Fruit fly (Drosophila melanogaster): ENCODE results near the gene CG11537.
A peak's percentile ranks its signal among the peaks of the same experiment; 100 is the strongest.

Gene CG11537

dm6 chr3L:3096073-3096725 is 47.1 kb downstream of the CG11537 start (continued):
- TF ChIP-seq CG13287 (GFP tag; IDR thresholded peaks at IDR 0.05; ENCODE audit: partially characterized antibody) (peak; percentile 47; the same call in 1 of the 2 replicates), CG6689 (GFP tag; IDR thresholded peaks at IDR 0.05) (no peak), chm (GFP tag; IDR thresholded peaks at IDR 0.05) (peak; percentile 53), ttk (GFP tag; IDR thresholded peaks at IDR 0.05) (no peak), ERR (GFP tag; optimal IDR thresholded peaks at IDR 0.05) (no peak), Bgb (GFP tag; IDR thresholded peaks at IDR 0.05; ENCODE audit: partially characterized antibody) (peak; percentile 83), Nf-YA (GFP tag; IDR thresholded peaks at IDR 0.05) (no peak), CG3995 (GFP tag; optimal IDR thresholded peaks at IDR 0.05) (no peak), bcd (GFP tag; optimal IDR thresholded peaks at IDR 0.05) (no peak), Pdp1 (GFP tag; optimal IDR thresholded peaks at IDR 0.05) (no peak), CG42726 (GFP tag; IDR thresholded peaks at IDR 0.05; ENCODE audit: partially characterized antibody) (peak; percentile 88), CG7786 (GFP tag; optimal IDR thresholded peaks at IDR 0.05) (no peak), CG11456 (GFP tag; IDR thresholded peaks at IDR 0.05) (no peak), CoRest (tag; optimal IDR thresholded peaks at IDR 0.05) (no peak), CG32767 (GFP tag; IDR thresholded peaks at IDR 0.05) (no peak), CG10431 (GFP tag; optimal IDR thresholded peaks at IDR 0.05) (no peak), CG6791 (GFP tag; IDR thresholded peaks at IDR 0.05; ENCODE audit: partially characterized antibody) (peak; percentile 95), GATAe (GFP tag; conservative IDR thresholded peaks at IDR 0.05) (no peak), yki (optimal IDR thresholded peaks at IDR 0.05) (no peak), Lim3 (GFP tag; IDR thresholded peaks at IDR 0.05) (no peak), hb (GFP tag; IDR thresholded peaks at IDR 0.05; ENCODE audit: partially characterized antibody) (peak; percentile 87), zf30C (GFP tag; optimal IDR thresholded peaks at IDR 0.05) (no peak), CG4820 (GFP tag; optimal IDR thresholded peaks at IDR 0.05) (no peak), odd (GFP tag; optimal IDR thresholded peaks at IDR 0.05) (no peak), slbo (GFP tag; IDR thresholded peaks at IDR 0.05) (0 out of 2 replicates have a peak, but pooled peaks have one; percentile 3), Ravus (GFP tag; IDR thresholded peaks at IDR 0.05) (no peak), tap (tag; optimal IDR thresholded peaks at IDR 0.05) (peak; percentile 14), CG4282 (GFP tag; optimal IDR thresholded peaks at IDR 0.05) (no peak), pan (optimal IDR thresholded peaks at IDR 0.05) (no peak), pan (GFP tag; optimal IDR thresholded peaks at IDR 0.05 in 1 of 2, IDR thresholded peaks at IDR 0.05 in 1 of 2) (no peak), dati (GFP tag; IDR thresholded peaks at IDR 0.05) (no peak), MBD-R2 (GFP tag; IDR thresholded peaks at IDR 0.05) (no peak), D (optimal IDR thresholded peaks at IDR 0.05) (no peak), D (GFP tag; optimal IDR thresholded peaks at IDR 0.05) (no peak), rib (GFP tag; IDR thresholded peaks at IDR 0.05) (no peak), h (optimal IDR thresholded peaks at IDR 0.05) (no peak), ssp (GFP tag; IDR thresholded peaks at IDR 0.05) (no peak), lmd (GFP tag; IDR thresholded peaks at IDR 0.05) (no peak), seq (GFP tag; IDR thresholded peaks at IDR 0.05) (no peak), oc (tag; optimal IDR thresholded peaks at IDR 0.05) (no peak), CG3065 (GFP tag; optimal IDR thresholded peaks at IDR 0.05) (no peak), sens (GFP tag) (no peak), schlank (tag; optimal IDR thresholded peaks at IDR 0.05) (no peak), CG5180 (GFP tag; optimal IDR thresholded peaks at IDR 0.05) (peak; percentile 99), emc (GFP tag; optimal IDR thresholded peaks at IDR 0.05) (no peak), Nf-YC (tag; optimal IDR thresholded peaks at IDR 0.05) (no peak), tgo (GFP tag; IDR thresholded peaks at IDR 0.05) (no peak), inv (GFP tag; IDR thresholded peaks at IDR 0.05; ENCODE audit: partially characterized antibody) (peak; percentile 62; the same call in 1 of the 2 replicates), CG32532 (GFP tag; IDR thresholded peaks at IDR 0.05) (peak; percentile 43; the same call in 1 of the 2 replicates), Rfx (GFP tag; IDR thresholded peaks at IDR 0.05) (peak; percentile 42; the same call in 1 of the 2 replicates), jigr1 (GFP tag; IDR thresholded peaks at IDR 0.05) (no peak), sim (GFP tag; IDR thresholded peaks at IDR 0.05) (no peak)

All from whole organism, embryonic.